Fruit fly (Drosophila melanogaster) whole organism, adult: Measurements from ENCODE around the gene Root.

ENCODE experiments used
- CG7045 ChIP-seq: fragments of 200-800 bp; sonication (Bioruptor generic); optimal IDR thresholded peaks from 2 replicates; lab custom pipeline; 2017; ENCODE audit warnings: missing biosample characterization, mild to moderate bottlenecking, missing genetic modification characterization
- Hr96 ChIP-seq: fragments of 200-800 bp; sonication (Bioruptor generic); optimal IDR thresholded peaks from 2 replicates; lab custom pipeline; 2016; ENCODE audit warnings: missing biosample characterization, missing genetic modification characterization
- ovo ChIP-seq: fragments of 200-800 bp; sonication (Bioruptor generic); optimal IDR thresholded peaks from 2 replicates; lab custom pipeline; 2016; ENCODE audit warnings: missing biosample characterization, missing genetic modification characterization
- toe ChIP-seq: fragments of 200-800 bp; sonication (Bioruptor generic); optimal IDR thresholded peaks from 2 replicates; lab custom pipeline; 2016; ENCODE audit warnings: missing biosample characterization, missing genetic modification characterization

dm6 chr3R:24101437-24101836, 11.6 kb upstream of the Root start:
- TF ChIP-seq ovo (no peak), Hr96 (GFP tag; lab: Kevin White, UChicago) (no peak), CG7045 (GFP tag; lab: Kevin White, UChicago) (no peak), toe (no peak)
